Worm (Caenorhabditis elegans): ENCODE results near the gene F26F4.12.

DNA sequence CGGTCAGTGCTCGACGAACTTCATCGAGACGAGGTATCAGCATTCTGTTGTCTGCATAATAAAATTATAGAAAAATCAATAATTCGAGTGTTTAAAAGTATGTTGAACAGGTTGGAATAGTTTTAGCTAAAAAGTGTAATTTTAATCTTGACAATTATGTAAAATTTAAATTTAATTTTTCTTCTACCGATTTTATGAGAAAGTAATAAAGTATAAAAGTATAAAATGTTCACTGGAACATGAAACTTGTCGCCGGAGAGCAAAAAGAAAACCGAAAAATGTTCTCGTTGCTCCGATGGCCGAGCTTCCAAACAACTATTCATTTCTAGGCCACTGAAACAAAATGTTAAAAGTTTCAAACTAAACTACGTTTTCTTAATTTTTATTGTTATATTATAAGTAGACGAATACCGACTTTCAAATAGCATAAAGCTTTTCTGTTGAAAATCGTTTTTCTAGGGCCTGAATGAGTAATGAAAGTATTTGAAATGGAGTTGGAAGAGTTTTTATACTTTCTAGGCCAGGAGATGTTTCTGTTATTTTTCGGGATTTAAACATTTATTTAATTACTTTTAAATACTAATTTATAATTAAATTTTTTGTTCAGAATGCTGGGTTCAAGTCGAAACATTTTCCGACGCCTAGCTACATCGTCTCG, 48.0 kb downstream of the F26F4.12 start, which contains the start of the genes C35D10.10 and C35D10.5:
- TF ChIP-seq him-1 (tag; optimal IDR thresholded peaks at IDR 0.05), result no peak
- no peak for TF ChIP-seq dao-5 (tag; optimal IDR thresholded peaks at IDR 0.05)
